Fruit fly (Drosophila melanogaster) whole organism, adult: ENCODE results near the gene atms.
A peak's percentile ranks its signal among the peaks of the same experiment; 100 is the strongest.

Source experiments
- CG12768 ChIP-seq: fragments of 200-800 bp; sonication (Bioruptor generic); optimal IDR thresholded peaks from 2 replicates; lab custom pipeline; 2017; ENCODE audit warnings: missing biosample characterization, missing genetic modification characterization, mild to moderate bottlenecking, moderate library complexity, missing genetic modification reagents
- CG1620 ChIP-seq: fragments of 200-800 bp; sonication (Bioruptor generic); optimal IDR thresholded peaks from 2 replicates; lab custom pipeline; 2016; ENCODE audit warnings: missing biosample characterization, missing genetic modification characterization
- CG7101 ChIP-seq: fragments of 200-800 bp; sonication (Bioruptor generic); optimal IDR thresholded peaks from 2 replicates; lab custom pipeline; 2018; ENCODE audit warnings: missing biosample characterization, mild to moderate bottlenecking, missing genetic modification characterization, moderate library complexity
- Clk ChIP-seq: fragments of 200-800 bp; sonication (Bioruptor generic); optimal IDR thresholded peaks from 2 replicates; lab custom pipeline; 2017; ENCODE audit warnings: missing biosample characterization, missing genetic modification characterization
- Crg-1 ChIP-seq: fragments of 200-800 bp; sonication (Bioruptor generic); optimal IDR thresholded peaks from 2 replicates; lab custom pipeline; 2016; ENCODE audit warnings: missing biosample characterization, missing genetic modification characterization
- Mnt ChIP-seq: fragments of 200-800 bp; sonication (Bioruptor generic); optimal IDR thresholded peaks from 2 replicates; lab custom pipeline; 2016; ENCODE audit warnings: missing biosample characterization, mild to moderate bottlenecking, missing genetic modification characterization
- cic ChIP-seq: fragments of 200-800 bp; sonication (Bioruptor generic); optimal IDR thresholded peaks from 2 replicates; lab custom pipeline; 2017; ENCODE audit warnings: missing biosample characterization, mild to moderate bottlenecking, missing genetic modification characterization, moderate library complexity
- kay ChIP-seq: fragments of 200-800 bp; sonication (Bioruptor generic); peaks from one replicate; lab custom pipeline; 2016; ENCODE audit warnings: missing biosample characterization, missing genetic modification characterization, borderline replicate concordance
- pad ChIP-seq: fragments of 200-800 bp; sonication (Bioruptor generic); optimal IDR thresholded peaks from 3 replicates; lab custom pipeline; 2017; ENCODE audit warnings: missing biosample characterization, missing genetic modification characterization, mild to moderate bottlenecking, moderate library complexity, missing genetic modification reagents
- tj ChIP-seq: fragments of 200-800 bp; sonication (Bioruptor generic); optimal IDR thresholded peaks from 3 replicates; lab custom pipeline; 2017; ENCODE audit warnings: missing biosample characterization, mild to moderate bottlenecking, missing genetic modification characterization, moderate library complexity
- toe ChIP-seq: fragments of 200-800 bp; sonication (Bioruptor generic); optimal IDR thresholded peaks from 2 replicates; lab custom pipeline; 2016; ENCODE audit warnings: missing biosample characterization, missing genetic modification characterization

DNA sequence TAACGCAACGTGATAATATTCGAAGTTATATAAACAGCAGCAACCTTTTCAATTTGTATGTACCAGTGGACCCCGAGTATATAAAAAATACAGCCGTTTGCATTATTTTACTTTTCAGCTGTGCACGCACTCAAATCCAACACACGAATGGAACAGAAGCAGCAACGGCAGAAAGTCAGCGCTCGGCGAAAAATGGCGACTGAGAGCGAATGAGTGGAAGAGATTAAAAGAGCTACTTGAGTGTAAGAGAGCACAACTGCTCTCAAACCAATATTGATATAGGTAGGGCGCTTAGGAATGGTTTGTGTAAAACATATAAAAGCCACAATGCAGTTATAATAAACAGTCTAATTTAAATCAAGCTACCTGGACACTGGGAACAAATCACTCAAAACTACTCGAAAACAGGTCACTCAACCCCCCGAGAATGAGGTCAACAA, 56.5 kb downstream of the atms start:
- TF ChIP-seq pad (GFP tag; lab: Kevin White, UChicago) = no peak
- peak; percentile 3 for TF ChIP-seq cic (GFP tag; lab: Kevin White, UChicago)
- TF ChIP-seq tj (GFP tag; lab: Kevin White, UChicago) = peak; percentile 84
- no peak for TF ChIP-seq toe (GFP tag; lab: Kevin White, UChicago)
- TF ChIP-seq CG7101 (tag; lab: Kevin White, UChicago) = peak; percentile 55
- no peak for TF ChIP-seq kay (GFP tag; lab: Kevin White, UChicago)
- TF ChIP-seq Clk = peak; percentile 5
- peak; percentile 43 for TF ChIP-seq CG1620
- TF ChIP-seq CG12768 (GFP tag; lab: Kevin White, UChicago) = peak; percentile 50
- peak; percentile 48 for TF ChIP-seq Mnt
- TF ChIP-seq Crg-1 = peak; percentile 78
